Fruit fly (Drosophila melanogaster) whole organism, embryonic: ENCODE data around the gene CG43731.

ENCODE experiments used
- CG10209 ChIP-seq: fragments of 200-800 bp; sonication (Bioruptor generic); optimal IDR thresholded peaks from 3 replicates; lab custom pipeline; 2017; ENCODE audit warnings: missing biosample characterization, mild to moderate bottlenecking, missing genetic modification characterization, missing genetic modification reagents
- CG15601 ChIP-seq: fragments of 200-800 bp; sonication (Bioruptor generic); optimal IDR thresholded peaks from 3 replicates; lab custom pipeline; 2019; ENCODE audit warnings: missing biosample characterization, mild to moderate bottlenecking, missing genetic modification characterization, moderate library complexity
- CG17328 ChIP-seq: fragments of 200-800 bp; sonication (Bioruptor generic); IDR thresholded peaks from 2 replicates; pipeline ENCODE4 v1.3.6; 2022; ENCODE audit warnings: missing biosample characterization, missing genetic modification characterization
- CG3847 ChIP-seq: fragments of 200-800 bp; sonication (Bioruptor generic); IDR thresholded peaks from 2 replicates; pipeline ENCODE4 v1.3.6; 2022; ENCODE audit warnings: missing biosample characterization, missing genetic modification characterization
- CG4854 ChIP-seq: fragments of 200-800 bp; sonication (Bioruptor generic); optimal IDR thresholded peaks from 2 replicates; lab custom pipeline; 2016; ENCODE audit warnings: missing biosample characterization, missing genetic modification characterization, inconsistent platforms
- MBD-R2 ChIP-seq: fragments of 200-800 bp; sonication (Bioruptor generic); IDR thresholded peaks from 2 replicates; pipeline ENCODE4 v1.3.6; 2022; ENCODE audit warnings: missing biosample characterization, missing genetic modification characterization
- Max ChIP-seq: fragments of 200-800 bp; sonication (Bioruptor generic); optimal IDR thresholded peaks from 2 replicates; lab custom pipeline; 2016; ENCODE audit warnings: missing biosample characterization, mild to moderate bottlenecking, missing genetic modification characterization
- Oli ChIP-seq: fragments of 200-800 bp; sonication (Bioruptor generic); optimal IDR thresholded peaks from 2 replicates; lab custom pipeline; 2018; ENCODE audit warnings: missing biosample characterization, mild to moderate bottlenecking, missing genetic modification characterization, moderate library complexity
- Ptx1 ChIP-seq: fragments of 200-800 bp; sonication (Bioruptor generic); IDR thresholded peaks from 2 replicates; pipeline ENCODE4 v1.3.6; 2022; ENCODE audit warnings: missing biosample characterization, missing genetic modification characterization
- cg ChIP-seq: fragments of 200-800 bp; sonication (Bioruptor generic); optimal IDR thresholded peaks from 3 replicates; lab custom pipeline; 2019; ENCODE audit warnings: missing biosample characterization, mild to moderate bottlenecking, missing genetic modification characterization, moderate library complexity
- dimm ChIP-seq: fragments of 200-800 bp; sonication (Bioruptor generic); IDR thresholded peaks from 2 replicates; pipeline ENCODE4 v1.3.6; 2022; ENCODE audit warnings: missing biosample characterization, missing genetic modification characterization
- gt ChIP-seq: fragments of 200-800 bp; sonication (Bioruptor generic); IDR thresholded peaks from 2 replicates; pipeline ENCODE4 v1.3.6; 2022; ENCODE audit warnings: missing biosample characterization, missing genetic modification characterization
- klu ChIP-seq: fragments of 200-800 bp; sonication (Bioruptor generic); IDR thresholded peaks from 2 replicates; pipeline ENCODE4 v1.3.6; 2022; ENCODE audit warnings: missing biosample characterization, missing genetic modification characterization

DNA sequence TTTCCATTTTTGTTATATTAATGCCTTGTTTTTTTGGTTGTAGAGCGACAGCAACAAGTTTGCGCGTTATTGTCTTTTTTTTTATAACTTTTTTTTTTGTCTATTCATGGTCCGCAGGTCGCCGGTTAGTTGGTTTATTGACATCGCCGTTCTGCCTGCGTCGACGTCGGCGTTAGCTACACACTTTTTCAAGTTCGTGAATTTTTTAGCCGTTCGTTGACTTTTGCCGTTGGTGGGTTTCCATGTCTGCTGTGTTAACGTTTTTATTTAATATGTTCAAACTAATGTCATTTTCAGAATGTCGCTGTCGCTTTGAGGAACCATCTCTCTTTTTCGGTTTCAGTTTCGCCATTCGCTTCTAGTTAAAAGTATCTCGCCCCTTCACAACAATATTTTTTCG is 44.8 kb downstream of the CG43731 start:
- no peak for TF ChIP-seq CG15601 (tag; lab: Kevin White, UChicago)
- no peak for TF ChIP-seq klu (GFP tag; lab: Robert Waterston, UW)
- no peak for TF ChIP-seq Ptx1 (GFP tag; lab: Robert Waterston, UW)
- TF ChIP-seq CG10209 = no peak
- TF ChIP-seq Max (GFP tag; lab: Kevin White, UChicago) = no peak
- no peak for TF ChIP-seq CG3847
- no peak for TF ChIP-seq dimm (GFP tag; lab: Robert Waterston, UW)
- TF ChIP-seq Oli (tag; lab: Kevin White, UChicago) = no peak
- TF ChIP-seq CG4854 (GFP tag; lab: Kevin White, UChicago) = no peak
- no peak for TF ChIP-seq cg (GFP tag; lab: Kevin White, UChicago)
- no peak for TF ChIP-seq CG17328 (GFP tag; lab: Robert Waterston, UW)
- no peak for TF ChIP-seq MBD-R2 (GFP tag; lab: Robert Waterston, UW)
- TF ChIP-seq gt = no peak
